Fruit fly (Drosophila melanogaster): ENCODE results near the gene CG32808.

CG32808 gene

dm6 chrX:1469717-1470116, at the start of gene CG32808:
Gene CG32808 (minus strand): TSS chrX:1469817.
- TF ChIP-seq tj (GFP tag; optimal IDR thresholded peaks at IDR 0.05): no peak
- no peak for TF ChIP-seq CG7101 (tag; optimal IDR thresholded peaks at IDR 0.05)
- TF ChIP-seq toe (GFP tag; optimal IDR thresholded peaks at IDR 0.05): no peak
- no peak for TF ChIP-seq CG1620 (GFP tag; optimal IDR thresholded peaks at IDR 0.05)
- TF ChIP-seq cic (GFP tag; optimal IDR thresholded peaks at IDR 0.05): no peak
- no peak for TF ChIP-seq pad (GFP tag; optimal IDR thresholded peaks at IDR 0.05)
- no peak for TF ChIP-seq CG11617 (GFP tag; optimal IDR thresholded peaks at IDR 0.05)
- no peak for TF ChIP-seq CG5204 (GFP tag; optimal IDR thresholded peaks at IDR 0.05)
- TF ChIP-seq ovo (GFP tag; optimal IDR thresholded peaks at IDR 0.05): no peak

- TF ChIP-seq CG1620 (GFP tag; optimal IDR thresholded peaks at IDR 0.05) (peak; percentile 12), CG33017 (tag; optimal IDR thresholded peaks at IDR 0.05) (no peak), CG5204 (GFP tag; optimal IDR thresholded peaks at IDR 0.05) (no peak), ovo (GFP tag; optimal IDR thresholded peaks at IDR 0.05) (peak; percentile 99), cnc (optimal IDR thresholded peaks at IDR 0.05) (no peak), kay (GFP tag; ENCODE audit: borderline replicate concordance) (no peak), bab1 (GFP tag; optimal IDR thresholded peaks at IDR 0.05) (peak; percentile 61), CG14711 (tag; optimal IDR thresholded peaks at IDR 0.05) (no peak), Crg-1 (GFP tag; optimal IDR thresholded peaks at IDR 0.05) (no peak), Mnt (GFP tag; optimal IDR thresholded peaks at IDR 0.05) (no peak), pad (GFP tag; optimal IDR thresholded peaks at IDR 0.05) (peak; percentile 99), CG12768 (GFP tag; optimal IDR thresholded peaks at IDR 0.05) (no peak), Hr96 (GFP tag; optimal IDR thresholded peaks at IDR 0.05) (peak; percentile 11), CG11617 (GFP tag; optimal IDR thresholded peaks at IDR 0.05) (peak; percentile 9), CG7101 (tag; optimal IDR thresholded peaks at IDR 0.05) (no peak), cic (GFP tag; optimal IDR thresholded peaks at IDR 0.05) (no peak)
Measured at dm6 chrX:1517618-1518017, 48.0 kb upstream of the CG32808 start.

- TF ChIP-seq CG11617 (GFP tag; optimal IDR thresholded peaks at IDR 0.05) (no peak), tj (GFP tag; optimal IDR thresholded peaks at IDR 0.05) (no peak), toe (GFP tag; optimal IDR thresholded peaks at IDR 0.05) (no peak), CG1620 (GFP tag; optimal IDR thresholded peaks at IDR 0.05) (no peak), kay (GFP tag; ENCODE audit: borderline replicate concordance) (no peak), CG12768 (GFP tag; optimal IDR thresholded peaks at IDR 0.05) (no peak), CG7101 (tag; optimal IDR thresholded peaks at IDR 0.05) (no peak), Mnt (GFP tag; optimal IDR thresholded peaks at IDR 0.05) (no peak)
Measured at dm6 chrX:1513865-1514264, 44.2 kb upstream of the CG32808 start.

- TF ChIP-seq Mnt (GFP tag; optimal IDR thresholded peaks at IDR 0.05) (peak; percentile 82), CG14711 (tag; optimal IDR thresholded peaks at IDR 0.05) (peak; percentile 15), CG7101 (tag; optimal IDR thresholded peaks at IDR 0.05) (peak; percentile 44), pad (GFP tag; optimal IDR thresholded peaks at IDR 0.05) (peak; percentile 23), tj (GFP tag; optimal IDR thresholded peaks at IDR 0.05) (no peak), bab1 (GFP tag; optimal IDR thresholded peaks at IDR 0.05) (peak; percentile 83), CG1620 (GFP tag; optimal IDR thresholded peaks at IDR 0.05) (peak; percentile 0), cic (GFP tag; optimal IDR thresholded peaks at IDR 0.05) (peak; percentile 5), Crg-1 (GFP tag; optimal IDR thresholded peaks at IDR 0.05) (no peak), CG12768 (GFP tag; optimal IDR thresholded peaks at IDR 0.05) (no peak), ovo (GFP tag; optimal IDR thresholded peaks at IDR 0.05) (peak; percentile 7)
Measured at dm6 chrX:1512753-1513226, 43.2 kb upstream of the CG32808 start, which contains the start of gene CG14795. Gene CG14795 (minus strand): TSS chrX:1512803.

dm6 chrX:1508241-1508823, 38.7 kb upstream of the CG32808 start:
- TF ChIP-seq CG5204 (GFP tag; optimal IDR thresholded peaks at IDR 0.05) (peak; percentile 17), CG7045 (GFP tag; optimal IDR thresholded peaks at IDR 0.05) (peak; percentile 25), CG7101 (tag; optimal IDR thresholded peaks at IDR 0.05) (peak; percentile 7), Clk (GFP tag; optimal IDR thresholded peaks at IDR 0.05) (no peak), CG1620 (GFP tag; optimal IDR thresholded peaks at IDR 0.05) (no peak), kay (GFP tag; ENCODE audit: borderline replicate concordance) (no peak), CG11617 (GFP tag; optimal IDR thresholded peaks at IDR 0.05) (no peak), tj (GFP tag; optimal IDR thresholded peaks at IDR 0.05) (no peak), CG12768 (GFP tag; optimal IDR thresholded peaks at IDR 0.05) (no peak), Hr96 (GFP tag; optimal IDR thresholded peaks at IDR 0.05) (peak; percentile 57)

dm6 chrX:1507751-1508150, 38.1 kb upstream of the CG32808 start, which contains the start of gene Nmdar2:
Gene Nmdar2 (minus strand): TSS chrX:1507809.
- TF ChIP-seq CG5204 (GFP tag; optimal IDR thresholded peaks at IDR 0.05): no peak
- no peak for TF ChIP-seq kay (GFP tag; ENCODE audit: borderline replicate concordance)
- TF ChIP-seq CG7045 (GFP tag; optimal IDR thresholded peaks at IDR 0.05): no peak
- no peak for TF ChIP-seq toe (GFP tag; optimal IDR thresholded peaks at IDR 0.05)
- TF ChIP-seq cic (GFP tag; optimal IDR thresholded peaks at IDR 0.05): no peak
- TF ChIP-seq CG14711 (tag; optimal IDR thresholded peaks at IDR 0.05): no peak
- no peak for TF ChIP-seq bab1 (GFP tag; optimal IDR thresholded peaks at IDR 0.05)
- no peak for TF ChIP-seq CG12768 (GFP tag; optimal IDR thresholded peaks at IDR 0.05)
- no peak for TF ChIP-seq CG1620 (GFP tag; optimal IDR thresholded peaks at IDR 0.05)
- TF ChIP-seq CG33017 (tag; optimal IDR thresholded peaks at IDR 0.05): no peak
- TF ChIP-seq CG11617 (GFP tag; optimal IDR thresholded peaks at IDR 0.05): no peak
- no peak for TF ChIP-seq Crg-1 (GFP tag; optimal IDR thresholded peaks at IDR 0.05)
- TF ChIP-seq ovo (GFP tag; optimal IDR thresholded peaks at IDR 0.05): no peak
- TF ChIP-seq Mnt (GFP tag; optimal IDR thresholded peaks at IDR 0.05): no peak
- TF ChIP-seq CG7101 (tag; optimal IDR thresholded peaks at IDR 0.05): no peak
- no peak for TF ChIP-seq cnc (optimal IDR thresholded peaks at IDR 0.05)
- no peak for TF ChIP-seq Clk (GFP tag; optimal IDR thresholded peaks at IDR 0.05)
- TF ChIP-seq tj (GFP tag; optimal IDR thresholded peaks at IDR 0.05): no peak

Data from whole organism, adult.